Fruit fly (Drosophila melanogaster) whole organism, wandering third instar larva: Measurements from ENCODE around the gene CG42779.
A peak's percentile ranks its signal among the peaks of the same experiment; 100 is the strongest.

Experiments used
- Abd-B ChIP-seq: fragments of >200 bp; optimal IDR thresholded peaks from 2 replicates; lab custom pipeline; 2017; ENCODE audit warnings: missing biosample characterization, missing genetic modification characterization
- CG32264 ChIP-seq: fragments of 200-800 bp; sonication (Bioruptor generic); optimal IDR thresholded peaks from 2 replicates; lab custom pipeline; 2016; ENCODE audit warnings: missing biosample characterization, missing genetic modification characterization
- CG9705 ChIP-seq: fragments of 200-800 bp; sonication (Bioruptor generic); optimal IDR thresholded peaks from 2 replicates; lab custom pipeline; 2018; ENCODE audit warnings: missing biosample characterization, mild to moderate bottlenecking, missing genetic modification characterization
- Dif ChIP-seq: fragments of 200-275, 200-300 bp; sonication (Bioruptor generic); optimal IDR thresholded peaks from 2 replicates; lab custom pipeline; 2018; ENCODE audit warnings: missing biosample characterization, missing genetic modification characterization; ENCODE audit not compliant: partially characterized antibody
- GATAd ChIP-seq: sonication (Bioruptor generic); optimal IDR thresholded peaks from 2 replicates; lab custom pipeline; 2016; ENCODE audit warnings: missing biosample characterization, missing genetic modification characterization
- HLH106 ChIP-seq: fragments of 200-800 bp; optimal IDR thresholded peaks from 3 replicates; lab custom pipeline; 2019; ENCODE audit warnings: missing biosample characterization, mild to moderate bottlenecking, missing genetic modification characterization, moderate library complexity
- Hr83 ChIP-seq: fragments of 200-300 bp; sonication (Bioruptor generic); optimal IDR thresholded peaks from 2 replicates; lab custom pipeline; 2016; ENCODE audit warnings: missing biosample characterization, mild to moderate bottlenecking, missing genetic modification characterization, moderate library complexity; ENCODE audit not compliant: poor library complexity, severe bottlenecking
- Jra ChIP-seq: sonication (Bioruptor generic); optimal IDR thresholded peaks from 2 replicates; lab custom pipeline; 2016; ENCODE audit warnings: missing biosample characterization, missing genetic modification characterization
- Mio ChIP-seq: sonication (Bioruptor generic); optimal IDR thresholded peaks from 2 replicates; lab custom pipeline; 2016; ENCODE audit warnings: missing biosample characterization, missing genetic modification characterization
- Myc ChIP-seq: fragments of >200 bp; optimal IDR thresholded peaks from 2 replicates; lab custom pipeline; 2017
- N ChIP-seq: fragments of >200 bp; optimal IDR thresholded peaks from 2 replicates; lab custom pipeline; 2018; ENCODE audit warnings: missing biosample characterization, missing external identifiers, missing genetic modification characterization
- OdsH ChIP-seq: fragments of 200-800 bp; sonication (Bioruptor generic); optimal IDR thresholded peaks from 2 replicates; lab custom pipeline; 2016; ENCODE audit warnings: missing biosample characterization, mild to moderate bottlenecking, missing genetic modification characterization
- Rel ChIP-seq, 2 experiments: fragments of 200-800 bp; sonication (Bioruptor generic) in 1 of 2; optimal IDR thresholded peaks; 2 replicates in 1 of 2; 3 replicates in 1 of 2; lab custom pipeline; 2016 to 2019; ENCODE audit warnings: mild to moderate bottlenecking in 2 of 2, missing biosample characterization in 2 of 2, missing genetic modification characterization in 2 of 2, moderate library complexity in 1 of 2
- Sp1 ChIP-seq: fragments of 200-800 bp; sonication (Bioruptor generic); optimal IDR thresholded peaks from 3 replicates; lab custom pipeline; 2019; ENCODE audit warnings: missing biosample characterization, mild to moderate bottlenecking, missing genetic modification characterization, moderate library complexity
- Vsx2 ChIP-seq: fragments of 200-300, 225-300 bp; sonication (Bioruptor generic); optimal IDR thresholded peaks from 2 replicates; lab custom pipeline; 2018; ENCODE audit warnings: missing biosample characterization, missing genetic modification characterization; ENCODE audit not compliant: partially characterized antibody
- br ChIP-seq: fragments of 200-800 bp; sonication (Bioruptor generic); optimal IDR thresholded peaks from 2 replicates; lab custom pipeline; 2016; ENCODE audit warnings: missing biosample characterization, missing genetic modification characterization
- dmrt93B ChIP-seq: fragments of 200-800 bp; sonication (Bioruptor generic); optimal IDR thresholded peaks from 2 replicates; lab custom pipeline; 2018; ENCODE audit warnings: missing biosample characterization, mild to moderate bottlenecking, missing genetic modification characterization
- ey ChIP-seq: fragments of 200-800 bp; sonication (Bioruptor generic); optimal IDR thresholded peaks from 2 replicates; lab custom pipeline; 2016; ENCODE audit warnings: missing biosample characterization, missing genetic modification characterization
- foxo ChIP-seq, 2 experiments: fragments of 200-800 bp; sonication (Bioruptor generic); optimal IDR thresholded peaks; 2 replicates in 1 of 2; 3 replicates in 1 of 2; lab custom pipeline; 2016 to 2017; ENCODE audit warnings: missing biosample characterization in 2 of 2, missing genetic modification characterization in 2 of 2
- fru ChIP-seq: fragments of 200-800 bp; sonication (Bioruptor generic); optimal IDR thresholded peaks from 3 replicates; lab custom pipeline; 2016; ENCODE audit warnings: missing biosample characterization, mild to moderate bottlenecking, missing genetic modification characterization
- h ChIP-seq: fragments of 200-800 bp; sonication (Bioruptor generic); optimal IDR thresholded peaks from 3 replicates; lab custom pipeline; 2016; ENCODE audit warnings: missing biosample characterization, mild to moderate bottlenecking, missing genetic modification characterization
- lola ChIP-seq: fragments of >200 bp; optimal IDR thresholded peaks from 2 replicates; lab custom pipeline; 2017; ENCODE audit warnings: missing biosample characterization, missing genetic modification characterization
- pan ChIP-seq: fragments of >200 bp; optimal IDR thresholded peaks from 2 replicates; lab custom pipeline; 2017
- psq ChIP-seq: fragments of 200-800 bp; sonication (Bioruptor generic); optimal IDR thresholded peaks from 3 replicates; lab custom pipeline; 2017; ENCODE audit warnings: missing biosample characterization, mild to moderate bottlenecking, missing genetic modification characterization, moderate library complexity
- rgr ChIP-seq: fragments of 200-800 bp; sonication (Bioruptor generic); optimal IDR thresholded peaks from 3 replicates; lab custom pipeline; 2016; ENCODE audit warnings: missing biosample characterization, mild to moderate bottlenecking, missing genetic modification characterization
- sv ChIP-seq: fragments of 200-800 bp; sonication (Bioruptor generic); optimal IDR thresholded peaks from 3 replicates; lab custom pipeline; 2016; ENCODE audit warnings: missing biosample characterization, missing genetic modification characterization
- tai ChIP-seq: sonication (Bioruptor generic); optimal IDR thresholded peaks from 2 replicates; lab custom pipeline; 2016; ENCODE audit warnings: missing biosample characterization, missing genetic modification characterization
- usp ChIP-seq: fragments of >200 bp; optimal IDR thresholded peaks from 2 replicates; lab custom pipeline; 2017; ENCODE audit warnings: missing biosample characterization, missing genetic modification characterization
- woc ChIP-seq: sonication (Bioruptor generic); optimal IDR thresholded peaks from 2 replicates; lab custom pipeline; 2016; ENCODE audit warnings: missing biosample characterization, mild to moderate bottlenecking, missing genetic modification characterization

CG42779 gene

dm6 chr3R:17151376-17152026, 30.1 kb downstream of the CG42779 start, which contains the start of gene CG5292:
Gene CG5292, plus strand, starts transcription at chr3R:17151861.
- TF ChIP-seq GATAd: no peak
- no peak for TF ChIP-seq dmrt93B
- TF ChIP-seq HLH106: peak; percentile 57
- peak; percentile 50 for TF ChIP-seq woc (GFP tag; lab: Kevin White, UChicago)
- no peak for TF ChIP-seq pan (lab: Kevin White, UChicago)
- TF ChIP-seq foxo (GFP tag; optimal IDR thresholded peaks at IDR 0.05; lab: Kevin White, UChicago): peak in 1 of 2 experiments; percentile 72
- peak; percentile 56 for TF ChIP-seq fru (GFP tag; lab: Kevin White, UChicago)
- TF ChIP-seq CG9705 (GFP tag; lab: Kevin White, UChicago): no peak
- peak; percentile 34 for TF ChIP-seq Myc (lab: Kevin White, UChicago)
- peak; percentile 55 for TF ChIP-seq br (GFP tag; lab: Kevin White, UChicago)
- peak; percentile 53 for TF ChIP-seq ey (GFP tag; lab: Kevin White, UChicago)
- TF ChIP-seq Dif (GFP tag; lab: Kevin White, UChicago): no peak
- peak; percentile 26 for TF ChIP-seq Jra (GFP tag; lab: Kevin White, UChicago)
- peak; percentile 54 for TF ChIP-seq OdsH (GFP tag; lab: Kevin White, UChicago)
- no peak for TF ChIP-seq usp
- TF ChIP-seq Abd-B (GFP tag; lab: Kevin White, UChicago): no peak
- TF ChIP-seq Vsx2 (GFP tag; lab: Kevin White, UChicago): no peak
- peak; percentile 79 for TF ChIP-seq rgr
- no peak for TF ChIP-seq Rel (GFP tag; optimal IDR thresholded peaks at IDR 0.05; lab: Kevin White, UChicago)
- TF ChIP-seq Rel (tag; optimal IDR thresholded peaks at IDR 0.05; lab: Kevin White, UChicago): peak; percentile 96
- TF ChIP-seq lola (GFP tag; lab: Kevin White, UChicago): no peak
- peak; percentile 34 for TF ChIP-seq psq (GFP tag; lab: Kevin White, UChicago)
- TF ChIP-seq tai: no peak
- TF ChIP-seq Sp1 (GFP tag; lab: Kevin White, UChicago): peak; percentile 61
- TF ChIP-seq Hr83 (GFP tag; lab: Kevin White, UChicago): peak; percentile 76
- no peak for TF ChIP-seq Mio (GFP tag; lab: Kevin White, UChicago)
- no peak for TF ChIP-seq N
- peak; percentile 67 for TF ChIP-seq sv (GFP tag; lab: Kevin White, UChicago)
- peak; percentile 72 for TF ChIP-seq h
- TF ChIP-seq CG32264 (GFP tag; lab: Kevin White, UChicago): no peak
- TF ChIP-seq, all 38 proteins: peak for 16
